Worm (Caenorhabditis elegans) whole organism, L1 larva: ENCODE results near the gene far-2.
A peak's percentile ranks its signal among the peaks of the same experiment; 100 is the strongest.

ENCODE experiments used
- C34B4.2 ChIP-seq: sonication (generic microtip); optimal IDR thresholded peaks from 2 replicates; lab custom pipeline; 2017; ENCODE audit warnings: mild to moderate bottlenecking, missing genetic modification characterization, missing compliant biosample characterization
- aha-1 ChIP-seq: fragments of 150-350 bp; optimal IDR thresholded peaks from 2 replicates; lab custom pipeline; 2014; ENCODE audit warnings: missing biosample characterization, missing genetic modification characterization
- aly-2 ChIP-seq: fragments of 150-350 bp; optimal IDR thresholded peaks from 2 replicates; lab custom pipeline; 2014; ENCODE audit warnings: missing biosample characterization, missing genetic modification characterization
- ceh-63 ChIP-seq: fragments of 200-800 bp; sonication (Bioruptor generic); optimal IDR thresholded peaks from 2 replicates; lab custom pipeline; 2018; ENCODE audit warnings: mild to moderate bottlenecking, missing genetic modification characterization, missing compliant biosample characterization
- ceh-8 ChIP-seq: fragments of 200-800 bp; sonication (Bioruptor generic); optimal IDR thresholded peaks from 2 replicates; lab custom pipeline; 2018; ENCODE audit warnings: mild to moderate bottlenecking, missing genetic modification characterization, moderate library complexity, missing compliant biosample characterization
- ceh-82 ChIP-seq, 3 experiments: fragments of 150-350 bp in 1 of 3; sonication (generic microtip) in 2 of 3; optimal IDR thresholded peaks; 2 replicates each; lab custom pipeline; 2014 to 2017; ENCODE audit warnings: missing biosample characterization in 3 of 3, missing genetic modification characterization in 3 of 3
- ceh-90 ChIP-seq: sonication (generic microtip); optimal IDR thresholded peaks from 2 replicates; lab custom pipeline; 2016; ENCODE audit warnings: missing genetic modification characterization, missing compliant biosample characterization
- efl-1 ChIP-seq, 4 experiments: fragments of 150-350 bp; optimal IDR thresholded peaks in 3 of 4; peaks in 1 of 4; 1 replicate in 1 of 4; 2 replicates in 3 of 4; lab custom pipeline; 2014; ENCODE audit warnings: missing biosample characterization in 2 of 4, missing genetic modification characterization in 2 of 4, missing genetic modification reagents in 2 of 4
- efl-3 ChIP-seq: fragments of 200-800 bp; sonication (Bioruptor generic); optimal IDR thresholded peaks from 2 replicates; lab custom pipeline; 2018; ENCODE audit warnings: mild to moderate bottlenecking, missing genetic modification characterization, missing compliant biosample characterization
- egl-27 ChIP-seq, 2 experiments: fragments of 150-350 bp in 1 of 2; sonication (generic microtip); optimal IDR thresholded peaks; 3 replicates each; lab custom pipeline; 2017 to 2018; ENCODE audit warnings: missing biosample characterization in 2 of 2, missing genetic modification characterization in 2 of 2, missing genetic modification reagents in 2 of 2
- elt-2 ChIP-seq: sonication (generic microtip); optimal IDR thresholded peaks from 2 replicates; lab custom pipeline; 2016; ENCODE audit warnings: missing genetic modification characterization, mild to moderate bottlenecking, inconsistent platforms, missing compliant biosample characterization, missing genetic modification reagents
- elt-3 ChIP-seq, 6 experiments: fragments of 150-350 bp in 1 of 6; sonication (generic microtip); optimal IDR thresholded peaks; 2 replicates each; lab custom pipeline; 2017 to 2018; ENCODE audit warnings: missing biosample characterization in 6 of 6, missing genetic modification characterization in 6 of 6, inconsistent platforms in 1 of 6
- ets-5 ChIP-seq: fragments of 200-800 bp; sonication (Bioruptor generic); IDR thresholded peaks from 2 replicates; pipeline ENCODE4 v1.3.6; 2022; ENCODE audit warnings: missing genetic modification characterization, missing compliant biosample characterization
- fkh-10 ChIP-seq: sonication (generic microtip); optimal IDR thresholded peaks from 2 replicates; lab custom pipeline; 2017; ENCODE audit warnings: missing biosample characterization, missing genetic modification reagents, missing genetic modification characterization
- fkh-4 ChIP-seq: sonication (generic microtip); optimal IDR thresholded peaks from 2 replicates; lab custom pipeline; 2016; ENCODE audit warnings: missing compliant biosample characterization, missing genetic modification characterization, borderline replicate concordance
- grh-1 ChIP-seq: fragments of 200-800 bp; sonication (Bioruptor generic); IDR thresholded peaks from 2 replicates; pipeline ENCODE4 v1.3.6; 2022; ENCODE audit warnings: missing genetic modification reagents, missing genetic modification characterization, missing compliant biosample characterization
- irx-1 ChIP-seq: sonication (generic microtip); optimal IDR thresholded peaks from 2 replicates; lab custom pipeline; 2016; ENCODE audit warnings: missing genetic modification characterization, missing compliant biosample characterization
- jun-1 ChIP-seq: fragments of 150-350 bp; optimal IDR thresholded peaks from 2 replicates; lab custom pipeline; 2014; ENCODE audit warnings: missing biosample characterization, missing genetic modification reagents, missing genetic modification characterization
- lin-14 ChIP-seq: fragments of 200-800 bp; sonication (Bioruptor generic); optimal IDR thresholded peaks from 2 replicates; lab custom pipeline; 2018; ENCODE audit warnings: mild to moderate bottlenecking, missing genetic modification characterization, moderate library complexity, missing compliant biosample characterization
- lin-15B ChIP-seq: fragments of 150-350 bp; sonication (generic microtip); optimal IDR thresholded peaks from 3 replicates; lab custom pipeline; 2014; ENCODE audit warnings: missing biosample characterization, missing genetic modification characterization
- lin-35 ChIP-seq, 2 experiments: fragments of 150-350 bp; optimal IDR thresholded peaks; 2 replicates each; lab custom pipeline; 2014; ENCODE audit warnings: missing biosample characterization in 2 of 2, missing genetic modification characterization in 2 of 2, missing genetic modification reagents in 2 of 2
- mdl-1 ChIP-seq, 2 experiments: fragments of 150-350 bp; optimal IDR thresholded peaks; 2 replicates each; lab custom pipeline; 2014 to 2017; ENCODE audit warnings: missing biosample characterization in 2 of 2, missing genetic modification characterization in 2 of 2, inconsistent platforms in 1 of 2
- mef-2 ChIP-seq: fragments of 150-350 bp; optimal IDR thresholded peaks from 2 replicates; lab custom pipeline; 2014; ENCODE audit warnings: missing biosample characterization, missing genetic modification characterization
- mep-1 ChIP-seq: fragments of 150-350 bp; optimal IDR thresholded peaks from 2 replicates; lab custom pipeline; 2014; ENCODE audit warnings: missing biosample characterization, missing genetic modification characterization
- nhr-19 ChIP-seq: fragments of 200-800 bp; sonication (Bioruptor generic); conservative IDR thresholded peaks from 2 replicates; pipeline ENCODE4 v1.3.6; 2022; ENCODE audit warnings: missing genetic modification characterization, missing compliant biosample characterization
- nhr-20 ChIP-seq: sonication (generic microtip); optimal IDR thresholded peaks from 2 replicates; lab custom pipeline; 2016; ENCODE audit warnings: mild to moderate bottlenecking, missing genetic modification characterization, missing compliant biosample characterization
- nhr-28 ChIP-seq: fragments of 150-350 bp; optimal IDR thresholded peaks from 2 replicates; lab custom pipeline; 2014; ENCODE audit warnings: missing biosample characterization, missing genetic modification characterization
- nhr-47 ChIP-seq: sonication (generic microtip); optimal IDR thresholded peaks from 2 replicates; lab custom pipeline; 2016; ENCODE audit warnings: mild to moderate bottlenecking, missing genetic modification characterization, moderate library complexity, missing compliant biosample characterization
- nhr-71 ChIP-seq: sonication (generic microtip); optimal IDR thresholded peaks from 2 replicates; lab custom pipeline; 2016; ENCODE audit warnings: mild to moderate bottlenecking, missing genetic modification characterization, moderate library complexity, missing compliant biosample characterization
- nhr-77 ChIP-seq: fragments of 150-350 bp; optimal IDR thresholded peaks from 2 replicates; lab custom pipeline; 2014; ENCODE audit warnings: missing biosample characterization, missing genetic modification characterization
- pag-3 ChIP-seq: sonication (generic microtip); optimal IDR thresholded peaks from 2 replicates; lab custom pipeline; 2017; ENCODE audit warnings: missing genetic modification characterization, mild to moderate bottlenecking, missing compliant biosample characterization, antibody characterized with exemption, borderline replicate concordance; ENCODE audit not compliant: insufficient read depth
- pax-3 ChIP-seq: fragments of 200-800 bp; sonication (Bioruptor generic); optimal IDR thresholded peaks from 2 replicates; lab custom pipeline; 2018; ENCODE audit warnings: mild to moderate bottlenecking, missing genetic modification characterization, moderate library complexity, missing compliant biosample characterization
- pqm-1 ChIP-seq: sonication (generic microtip); optimal IDR thresholded peaks from 3 replicates; lab custom pipeline; 2017; ENCODE audit warnings: missing biosample characterization, missing genetic modification characterization
- rnt-1 ChIP-seq: sonication (generic microtip); optimal IDR thresholded peaks from 2 replicates; lab custom pipeline; 2016; ENCODE audit warnings: mild to moderate bottlenecking, missing genetic modification characterization, moderate library complexity, missing compliant biosample characterization
- skn-1 ChIP-seq: fragments of 150-350 bp; optimal IDR thresholded peaks from 2 replicates; lab custom pipeline; 2014; ENCODE audit warnings: missing biosample characterization, missing genetic modification characterization
- snu-23 ChIP-seq: sonication (generic microtip); optimal IDR thresholded peaks from 2 replicates; lab custom pipeline; 2016; ENCODE audit warnings: missing genetic modification characterization, missing compliant biosample characterization
- sptf-1 ChIP-seq: fragments of 150-350 bp; optimal IDR thresholded peaks from 2 replicates; lab custom pipeline; 2014; ENCODE audit warnings: missing biosample characterization, missing genetic modification characterization
- sup-37 ChIP-seq: fragments of 200-800 bp; sonication (Bioruptor generic); optimal IDR thresholded peaks from 2 replicates; lab custom pipeline; 2018; ENCODE audit warnings: mild to moderate bottlenecking, missing genetic modification characterization, missing compliant biosample characterization
- swsn-7 ChIP-seq: sonication (generic microtip); optimal IDR thresholded peaks from 2 replicates; lab custom pipeline; 2016; ENCODE audit warnings: missing genetic modification characterization, missing compliant biosample characterization
- tbx-2 ChIP-seq: sonication (generic microtip); optimal IDR thresholded peaks from 2 replicates; lab custom pipeline; 2016; ENCODE audit warnings: missing genetic modification characterization, missing compliant biosample characterization
- unc-130 ChIP-seq: fragments of 150-350 bp; optimal IDR thresholded peaks from 2 replicates; lab custom pipeline; 2017; ENCODE audit warnings: missing biosample characterization, missing genetic modification characterization, inconsistent platforms
- unc-30 ChIP-seq: sonication (generic microtip); optimal IDR thresholded peaks from 2 replicates; lab custom pipeline; 2017; ENCODE audit warnings: missing biosample characterization, missing genetic modification characterization
- zag-1 ChIP-seq: fragments of 150-350 bp; optimal IDR thresholded peaks from 2 replicates; lab custom pipeline; 2014; ENCODE audit warnings: missing biosample characterization, missing genetic modification characterization
- zip-4 ChIP-seq: fragments of 200-800 bp; sonication (Bioruptor generic); optimal IDR thresholded peaks from 2 replicates; lab custom pipeline; 2018; ENCODE audit warnings: mild to moderate bottlenecking, missing genetic modification characterization, moderate library complexity, missing compliant biosample characterization

The far-2 gene

ce11 chrIII:9058959-9059534 lies 22.6 kb upstream of the far-2 start, which contains the start of gene gst-1:
TSS of gene gst-1 (plus strand) at chrIII:9059331.
- TF ChIP-seq zip-4 (GFP tag; lab: Kevin White, UChicago) (no peak), ceh-8 (no peak), elt-3 (tag; optimal IDR thresholded peaks at IDR 0.05; lab: Kevin White, UChicago) (no peak), ets-5 (GFP tag; lab: Robert Waterston, UW) (no peak), skn-1 (peak; percentile 97), pag-3 (tag; lab: Kevin White, UChicago) (no peak), egl-27 (tag; optimal IDR thresholded peaks at IDR 0.05; lab: Kevin White, UChicago) (no peak), jun-1 (tag; lab: Kevin White, UChicago) (no peak), nhr-20 (peak; percentile 67), elt-2 (tag; lab: Kevin White, UChicago) (peak; percentile 46), snu-23 (GFP tag; lab: Kevin White, UChicago) (peak; percentile 28), sup-37 (GFP tag; lab: Kevin White, UChicago) (no peak), lin-14 (GFP tag; lab: Kevin White, UChicago) (peak; percentile 31), fkh-10 (no peak), mep-1 (no peak), lin-35 (GFP tag; optimal IDR thresholded peaks at IDR 0.05; lab: Kevin White, UChicago) (peak in 1 of 2 experiments; percentile 33), mdl-1 (tag; optimal IDR thresholded peaks at IDR 0.05; lab: Kevin White, UChicago) (peak in 1 of 2 experiments; percentile 22), ceh-63 (GFP tag; lab: Kevin White, UChicago) (no peak), pax-3 (tag; lab: Kevin White, UChicago) (no peak), tbx-2 (tag; lab: Kevin White, UChicago) (no peak), nhr-47 (tag; lab: Kevin White, UChicago) (no peak), aha-1 (no peak), fkh-4 (tag; lab: Kevin White, UChicago) (no peak), ceh-90 (no peak), swsn-7 (tag; lab: Kevin White, UChicago) (peak; percentile 10), efl-1 (optimal IDR thresholded peaks at IDR 0.05; lab: Kevin White, UChicago) (peak in 1 of 2 experiments; percentile 10), efl-1 (GFP tag; optimal IDR thresholded peaks at IDR 0.05 in 1 of 2; lab: Kevin White, UChicago) (peak in 1 of 2 experiments; percentile 56), nhr-19 (no peak), rnt-1 (peak; percentile 0), unc-130 (tag; lab: Kevin White, UChicago) (no peak), nhr-71 (tag; lab: Kevin White, UChicago) (peak; percentile 38)

ce11 chrIII:9060267-9060666 lies 21.4 kb upstream of the far-2 start:
- TF ChIP-seq nhr-28 = no peak
- no peak for TF ChIP-seq unc-30 (tag; lab: Kevin White, UChicago)
- TF ChIP-seq pqm-1 (tag; lab: Kevin White, UChicago) = no peak
- TF ChIP-seq grh-1 (GFP tag; lab: Robert Waterston, UW) = no peak
- no peak for TF ChIP-seq egl-27 (tag; optimal IDR thresholded peaks at IDR 0.05; lab: Kevin White, UChicago)
- no peak for TF ChIP-seq rnt-1
- TF ChIP-seq nhr-71 (tag; lab: Kevin White, UChicago) = peak; percentile 56
- TF ChIP-seq lin-15B (tag; lab: Kevin White, UChicago) = no peak
- no peak for TF ChIP-seq sptf-1
- no peak for TF ChIP-seq lin-35 (GFP tag; optimal IDR thresholded peaks at IDR 0.05; lab: Kevin White, UChicago)
- TF ChIP-seq zag-1 = no peak
- TF ChIP-seq elt-3 (tag; optimal IDR thresholded peaks at IDR 0.05; lab: Kevin White, UChicago) = no peak
- 0 out of 2 replicates have a peak, but pooled peaks have one; percentile 10 for TF ChIP-seq nhr-19
- peak; percentile 27 for TF ChIP-seq mep-1
- peak; percentile 72 for TF ChIP-seq aly-2

- TF ChIP-seq ets-5 (GFP tag; lab: Robert Waterston, UW) (no peak), nhr-77 (tag; lab: Kevin White, UChicago) (no peak), irx-1 (tag; lab: Kevin White, UChicago) (no peak), ceh-82 (tag; optimal IDR thresholded peaks at IDR 0.05; lab: Kevin White, UChicago) (no peak), lin-15B (tag; lab: Kevin White, UChicago) (no peak), C34B4.2 (tag; lab: Kevin White, UChicago) (no peak), pax-3 (tag; lab: Kevin White, UChicago) (no peak), jun-1 (tag; lab: Kevin White, UChicago) (no peak), mef-2 (tag; lab: Kevin White, UChicago) (no peak), sup-37 (GFP tag; lab: Kevin White, UChicago) (no peak), efl-3 (GFP tag; lab: Kevin White, UChicago) (no peak)
Measured at ce11 chrIII:9069712-9070111, 11.9 kb upstream of the far-2 start.
